Worm (Caenorhabditis elegans): ENCODE data around the gene dnc-2.

- no peak for TF ChIP-seq W03F9.2 (tag; optimal IDR thresholded peaks at IDR 0.05)
- TF ChIP-seq him-1 (tag; optimal IDR thresholded peaks at IDR 0.05): no peak
Measured at ce11 chrIII:5915926-5916325, 9.6 kb downstream of the dnc-2 start.

Measured in whole organism, L4/young adult.